Worm (Caenorhabditis elegans): ENCODE data around the gene B0024.4.

The B0024.4 gene

ce11 chrV:10342904-10343303 is 45.7 kb downstream of the B0024.4 start, which contains the start of gene K07C5.3:
Gene K07C5.3 (plus strand): TSS chrV:10343032.
- TF ChIP-seq blmp-1 (tag; optimal IDR thresholded peaks at IDR 0.05; ENCODE audit: insufficient read depth), result no peak
- TF ChIP-seq lin-39 (tag; optimal IDR thresholded peaks at IDR 0.05), result no peak
- no peak for TF ChIP-seq dmd-4 (tag; optimal IDR thresholded peaks at IDR 0.05)
- no peak for TF ChIP-seq unc-62 (GFP tag; optimal IDR thresholded peaks at IDR 0.05)
- TF ChIP-seq ceh-82 (tag; optimal IDR thresholded peaks at IDR 0.05), result no peak
- no peak for TF ChIP-seq unc-39 (tag; optimal IDR thresholded peaks at IDR 0.05)
- TF ChIP-seq mdl-1 (tag; optimal IDR thresholded peaks at IDR 0.05), result no peak
- no peak for TF ChIP-seq nhr-129 (tag; optimal IDR thresholded peaks at IDR 0.05)
- TF ChIP-seq nhr-12 (tag; optimal IDR thresholded peaks at IDR 0.05), result no peak
- TF ChIP-seq aly-2 (tag; optimal IDR thresholded peaks at IDR 0.05), result no peak
- TF ChIP-seq nhr-21 (tag; optimal IDR thresholded peaks at IDR 0.05), result no peak
- TF ChIP-seq R02D3.7 (tag; optimal IDR thresholded peaks at IDR 0.05), result no peak

All from whole organism, L2 larva.